Fruit fly (Drosophila melanogaster): ENCODE measurements around the gene Art3.

Gene Art3

DNA sequence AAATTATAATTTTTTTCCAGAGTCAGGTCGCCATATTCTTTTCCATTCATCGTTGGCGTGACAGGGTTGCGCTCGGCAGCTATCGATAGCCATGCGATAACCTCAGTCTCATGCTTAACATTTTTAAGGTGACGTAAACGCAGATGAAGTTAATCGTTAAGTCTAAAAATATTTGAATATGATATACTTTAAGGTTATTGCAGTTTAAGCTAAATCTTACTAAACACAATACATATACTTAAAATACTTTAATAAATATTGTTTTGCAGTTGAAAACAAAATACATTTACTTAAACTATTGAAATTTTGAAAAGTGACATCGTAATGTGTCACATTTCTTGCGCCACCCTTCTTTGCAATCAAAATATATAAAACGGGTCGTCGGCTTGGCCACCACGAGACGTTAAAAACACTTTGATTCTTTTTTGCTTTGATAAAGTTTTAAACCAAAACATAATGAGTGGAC, 46.0 kb upstream of the Art3 start, which contains the start of the genes Cp190 and CG4338:
TSS of gene Cp190 (minus strand) at position 84 of the 466 bp plus-strand sequence.
TSS of gene CG4338 (plus strand) at position 365 of the 466 bp plus-strand sequence.
- TF ChIP-seq HLH106 (tag; optimal IDR thresholded peaks at IDR 0.05) = peak; percentile 99
- TF ChIP-seq pan (optimal IDR thresholded peaks at IDR 0.05) = no peak
- no peak for TF ChIP-seq N (GFP tag; optimal IDR thresholded peaks at IDR 0.05)
- no peak for TF ChIP-seq dl (GFP tag; optimal IDR thresholded peaks at IDR 0.05; ENCODE audit: insufficient read depth in 1 of 2, partially characterized antibody in 2 of 2)
- peak; percentile 90 for TF ChIP-seq dsf (GFP tag; optimal IDR thresholded peaks at IDR 0.05; ENCODE audit: borderline replicate concordance)
- no peak for TF ChIP-seq CrebA (GFP tag; optimal IDR thresholded peaks at IDR 0.05; ENCODE audit: borderline replicate concordance)
- no peak for TF ChIP-seq usp (GFP tag; optimal IDR thresholded peaks at IDR 0.05)
- peak; percentile 97 for TF ChIP-seq h (GFP tag; optimal IDR thresholded peaks at IDR 0.05)
- TF ChIP-seq rgr (GFP tag; optimal IDR thresholded peaks at IDR 0.05) = peak; percentile 98
- peak; percentile 96 for TF ChIP-seq OdsH (GFP tag; optimal IDR thresholded peaks at IDR 0.05)
- no peak for TF ChIP-seq Dfd (GFP tag; optimal IDR thresholded peaks at IDR 0.05)
- TF ChIP-seq psq (GFP tag; optimal IDR thresholded peaks at IDR 0.05) = peak; percentile 95
- peak; percentile 92 for TF ChIP-seq sv (GFP tag; optimal IDR thresholded peaks at IDR 0.05)
- TF ChIP-seq GATAd (GFP tag; optimal IDR thresholded peaks at IDR 0.05) = no peak
- TF ChIP-seq brk (GFP tag; optimal IDR thresholded peaks at IDR 0.05) = no peak
- TF ChIP-seq CG9705 (GFP tag; optimal IDR thresholded peaks at IDR 0.05) = peak; percentile 98
- no peak for TF ChIP-seq jim (GFP tag; optimal IDR thresholded peaks at IDR 0.05)
- peak; percentile 85 for TF ChIP-seq CG32264 (GFP tag; optimal IDR thresholded peaks at IDR 0.05)
- TF ChIP-seq Dif (GFP tag; optimal IDR thresholded peaks at IDR 0.05; ENCODE audit: partially characterized antibody) = no peak
- TF ChIP-seq foxo (GFP tag; optimal IDR thresholded peaks at IDR 0.05) = peak; percentile 64 to 98
- peak; percentile 97 for TF ChIP-seq dmrt93B (GFP tag; optimal IDR thresholded peaks at IDR 0.05)
- TF ChIP-seq Abd-B (GFP tag; optimal IDR thresholded peaks at IDR 0.05) = no peak
- peak; percentile 80 for TF ChIP-seq Jra (GFP tag; optimal IDR thresholded peaks at IDR 0.05)
- TF ChIP-seq Sp1 (GFP tag; optimal IDR thresholded peaks at IDR 0.05) = peak; percentile 99
- TF ChIP-seq Hr83 (GFP tag; optimal IDR thresholded peaks at IDR 0.05; ENCODE audit: poor library complexity, severe bottlenecking) = peak; percentile 69
- peak; percentile 48 for TF ChIP-seq Mio (GFP tag; optimal IDR thresholded peaks at IDR 0.05)
- TF ChIP-seq Hnf4 (GFP tag; optimal IDR thresholded peaks at IDR 0.05) = no peak
- TF ChIP-seq lola (GFP tag; optimal IDR thresholded peaks at IDR 0.05) = no peak
- TF ChIP-seq Rel (GFP tag; optimal IDR thresholded peaks at IDR 0.05) = peak; percentile 78
- peak; percentile 92 for TF ChIP-seq Rel (tag; optimal IDR thresholded peaks at IDR 0.05)
- no peak for TF ChIP-seq sage (GFP tag; optimal IDR thresholded peaks at IDR 0.05)
- peak; percentile 97 for TF ChIP-seq woc (GFP tag; optimal IDR thresholded peaks at IDR 0.05)
- TF ChIP-seq Hr78 (GFP tag; optimal IDR thresholded peaks at IDR 0.05) = no peak
- peak; percentile 34 for TF ChIP-seq Myc (optimal IDR thresholded peaks at IDR 0.05)
- TF ChIP-seq fru (GFP tag; optimal IDR thresholded peaks at IDR 0.05) = peak; percentile 96
- TF ChIP-seq br (GFP tag; optimal IDR thresholded peaks at IDR 0.05) = peak; percentile 94
- TF ChIP-seq ey (GFP tag; optimal IDR thresholded peaks at IDR 0.05) = peak; percentile 95
- TF ChIP-seq Vsx2 (GFP tag; optimal IDR thresholded peaks at IDR 0.05; ENCODE audit: partially characterized antibody) = no peak
- no peak for TF ChIP-seq tai (GFP tag; optimal IDR thresholded peaks at IDR 0.05)

DNA sequence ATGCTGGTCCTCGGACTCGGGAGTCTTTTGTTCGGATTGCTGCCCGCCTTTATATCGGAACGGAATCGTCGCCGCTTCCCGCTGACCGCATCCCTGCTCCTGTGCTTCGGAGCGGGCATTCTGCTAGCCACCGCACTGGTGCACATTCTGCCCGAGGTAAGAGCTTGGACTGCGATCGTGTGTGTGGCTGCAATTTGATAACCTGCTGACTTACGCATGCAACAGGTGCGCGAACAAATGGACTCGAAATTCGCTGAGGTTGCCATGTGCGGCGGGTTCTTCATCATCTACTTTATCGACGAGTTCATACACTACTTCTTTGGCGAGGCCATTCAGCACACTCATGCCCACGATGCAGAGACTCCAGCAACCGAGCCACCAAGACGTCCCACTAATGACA, 39.6 kb upstream of the Art3 start:
- TF ChIP-seq h (GFP tag; optimal IDR thresholded peaks at IDR 0.05) (no peak), Vsx2 (GFP tag; optimal IDR thresholded peaks at IDR 0.05; ENCODE audit: partially characterized antibody) (no peak), dl (GFP tag; optimal IDR thresholded peaks at IDR 0.05; ENCODE audit: insufficient read depth in 1 of 2, partially characterized antibody in 2 of 2) (no peak), tai (GFP tag; optimal IDR thresholded peaks at IDR 0.05) (no peak), Rel (GFP tag; optimal IDR thresholded peaks at IDR 0.05) (no peak), Rel (tag; optimal IDR thresholded peaks at IDR 0.05) (no peak), CrebA (GFP tag; optimal IDR thresholded peaks at IDR 0.05; ENCODE audit: borderline replicate concordance) (no peak), fru (GFP tag; optimal IDR thresholded peaks at IDR 0.05) (no peak), Dif (GFP tag; optimal IDR thresholded peaks at IDR 0.05; ENCODE audit: partially characterized antibody) (no peak), rgr (GFP tag; optimal IDR thresholded peaks at IDR 0.05) (no peak), sage (GFP tag; optimal IDR thresholded peaks at IDR 0.05) (no peak), Abd-B (GFP tag; optimal IDR thresholded peaks at IDR 0.05) (no peak), Jra (GFP tag; optimal IDR thresholded peaks at IDR 0.05) (no peak), lola (GFP tag; optimal IDR thresholded peaks at IDR 0.05) (no peak), sv (GFP tag; optimal IDR thresholded peaks at IDR 0.05) (no peak), dsf (GFP tag; optimal IDR thresholded peaks at IDR 0.05; ENCODE audit: borderline replicate concordance) (no peak), OdsH (GFP tag; optimal IDR thresholded peaks at IDR 0.05) (no peak), usp (GFP tag; optimal IDR thresholded peaks at IDR 0.05) (no peak), Mio (GFP tag; optimal IDR thresholded peaks at IDR 0.05) (no peak), GATAd (GFP tag; optimal IDR thresholded peaks at IDR 0.05) (no peak)

Data from whole organism, wandering third instar larva.